Fruit fly (Drosophila melanogaster): ENCODE measurements around the gene CG10466.

dm6 chr2L:19756716-19757115 lies 35.2 kb upstream of the CG10466 start, which contains the start of gene CG10631:
- no peak for TF ChIP-seq Pif1A (GFP tag; optimal IDR thresholded peaks at IDR 0.05)
- TF ChIP-seq CG17806 (tag; optimal IDR thresholded peaks at IDR 0.05): no peak
- no peak for TF ChIP-seq CG13204 (GFP tag; optimal IDR thresholded peaks at IDR 0.05)
- TF ChIP-seq rn (GFP tag; IDR thresholded peaks at IDR 0.05): no peak
- no peak for TF ChIP-seq gl (tag; optimal IDR thresholded peaks at IDR 0.05)
- TF ChIP-seq CG10348 (GFP tag; IDR thresholded peaks at IDR 0.05): no peak
- no peak for TF ChIP-seq EcR (GFP tag; optimal IDR thresholded peaks at IDR 0.05)
- no peak for TF ChIP-seq CG9948 (tag; optimal IDR thresholded peaks at IDR 0.05)
- no peak for TF ChIP-seq CG14655 (GFP tag; optimal IDR thresholded peaks at IDR 0.05)
- TF ChIP-seq Pif1B (GFP tag; optimal IDR thresholded peaks at IDR 0.05): no peak

All from whole organism, pupa.